Fruit fly (Drosophila melanogaster) whole organism, prepupa: ENCODE results near the gene CG12259.

Source experiments
- Blimp-1 ChIP-seq: fragments of 200-800 bp; sonication (Bioruptor generic); optimal IDR thresholded peaks from 3 replicates; lab custom pipeline; 2017; ENCODE audit warnings: missing biosample characterization, missing genetic modification characterization, mild to moderate bottlenecking, moderate library complexity, missing genetic modification reagents
- CG10669 ChIP-seq: fragments of 200-800 bp; sonication (Bioruptor generic); optimal IDR thresholded peaks from 3 replicates; lab custom pipeline; 2018; ENCODE audit warnings: missing biosample characterization, mild to moderate bottlenecking, missing genetic modification characterization, moderate library complexity
- CG11902 ChIP-seq: fragments of 200-800 bp; sonication (Bioruptor generic); optimal IDR thresholded peaks from 3 replicates; lab custom pipeline; 2016; ENCODE audit warnings: missing biosample characterization, missing genetic modification characterization
- CG15336 ChIP-seq: fragments of 200-800 bp; sonication (Bioruptor generic); IDR thresholded peaks from 2 replicates; pipeline ENCODE4 v1.3.6; 2022; ENCODE audit warnings: missing biosample characterization, missing genetic modification characterization
- CG1621 ChIP-seq: fragments of 200-800 bp; sonication (Bioruptor generic); optimal IDR thresholded peaks from 3 replicates; lab custom pipeline; 2018; ENCODE audit warnings: missing biosample characterization, mild to moderate bottlenecking, missing genetic modification characterization
- CG31627 ChIP-seq: fragments of 200-800 bp; sonication (Bioruptor generic); optimal IDR thresholded peaks from 3 replicates; lab custom pipeline; 2016; ENCODE audit warnings: missing biosample characterization, missing genetic modification characterization
- CG32006 ChIP-seq: fragments of 200-800 bp; sonication (Bioruptor generic); optimal IDR thresholded peaks from 3 replicates; lab custom pipeline; 2017; ENCODE audit warnings: missing biosample characterization, mild to moderate bottlenecking, missing genetic modification characterization
- CG3919 ChIP-seq: fragments of 200-800 bp; sonication (Bioruptor generic); optimal IDR thresholded peaks from 3 replicates; lab custom pipeline; 2016; ENCODE audit warnings: missing biosample characterization, missing genetic modification characterization
- CG4318 ChIP-seq: fragments of 200-800 bp; sonication (Bioruptor generic); optimal IDR thresholded peaks from 3 replicates; lab custom pipeline; 2017; ENCODE audit warnings: missing biosample characterization, mild to moderate bottlenecking, missing genetic modification characterization
- CG6163 ChIP-seq: fragments of 200-800 bp; sonication (Bioruptor generic); IDR thresholded peaks from 3 replicates; pipeline ENCODE4 v1.3.6; 2022; ENCODE audit warnings: missing biosample characterization, missing genetic modification characterization
- CG6276 ChIP-seq: fragments of 200-800 bp; sonication (Bioruptor generic); optimal IDR thresholded peaks from 2 replicates; lab custom pipeline; 2017; ENCODE audit warnings: missing biosample characterization, mild to moderate bottlenecking, missing genetic modification characterization
- CG6792 ChIP-seq: fragments of 200-800 bp; sonication (Bioruptor generic); optimal IDR thresholded peaks from 3 replicates; lab custom pipeline; 2016; ENCODE audit warnings: missing biosample characterization, missing genetic modification characterization
- CG6808 ChIP-seq: fragments of 200-800 bp; sonication (Bioruptor generic); optimal IDR thresholded peaks from 3 replicates; lab custom pipeline; 2017; ENCODE audit warnings: missing biosample characterization, missing genetic modification characterization, mild to moderate bottlenecking, moderate library complexity, missing genetic modification reagents
- CG6854 ChIP-seq: fragments of 200-800 bp; sonication (Bioruptor generic); optimal IDR thresholded peaks from 2 replicates; lab custom pipeline; 2017; ENCODE audit warnings: missing biosample characterization, mild to moderate bottlenecking, missing genetic modification characterization
- CG8119 ChIP-seq: fragments of 200-800 bp; sonication (Bioruptor generic); IDR thresholded peaks from 3 replicates; pipeline ENCODE4 v1.3.6; 2022; ENCODE audit warnings: missing biosample characterization, missing genetic modification characterization
- CG9139 ChIP-seq: fragments of 200-800 bp; sonication (Bioruptor generic); optimal IDR thresholded peaks from 3 replicates; lab custom pipeline; 2017; ENCODE audit warnings: missing biosample characterization, mild to moderate bottlenecking, missing genetic modification characterization
- Eip75B ChIP-seq: fragments of 200-800 bp; sonication (Bioruptor generic); optimal IDR thresholded peaks from 3 replicates; lab custom pipeline; 2016; ENCODE audit warnings: missing biosample characterization, missing genetic modification characterization
- Eip78C ChIP-seq: fragments of 200-800 bp; sonication (Bioruptor generic); peaks from one replicate; lab custom pipeline; 2016; ENCODE audit warnings: missing biosample characterization, missing genetic modification characterization
- Eip93F ChIP-seq: fragments of 200-800 bp; sonication (Bioruptor generic); optimal IDR thresholded peaks from 2 replicates; lab custom pipeline; 2016; ENCODE audit warnings: missing biosample characterization, mild to moderate bottlenecking, missing genetic modification characterization
- Ets21C ChIP-seq: fragments of 200-800 bp; sonication (Bioruptor generic); optimal IDR thresholded peaks from 3 replicates; lab custom pipeline; 2016; ENCODE audit warnings: missing biosample characterization, missing genetic modification characterization
- Gug ChIP-seq: fragments of 200-800 bp; sonication (Bioruptor generic); IDR thresholded peaks from 2 replicates; pipeline ENCODE4 v1.3.6; 2022; ENCODE audit warnings: missing biosample characterization, missing genetic modification characterization
- Hr38 ChIP-seq: sonication (Bioruptor generic); optimal IDR thresholded peaks from 2 replicates; lab custom pipeline; 2016; ENCODE audit warnings: missing biosample characterization, missing genetic modification characterization
- Hr4 ChIP-seq: fragments of 200-800 bp; sonication (Bioruptor generic); optimal IDR thresholded peaks from 3 replicates; lab custom pipeline; 2016; ENCODE audit warnings: missing biosample characterization, missing genetic modification characterization
- Met ChIP-seq: fragments of 200-800 bp; sonication (Bioruptor generic); optimal IDR thresholded peaks from 3 replicates; lab custom pipeline; 2016; ENCODE audit warnings: missing biosample characterization, missing genetic modification characterization
- OdsH ChIP-seq: fragments of 200-800 bp; sonication (Bioruptor generic); optimal IDR thresholded peaks from 3 replicates; lab custom pipeline; 2016; ENCODE audit warnings: missing biosample characterization, missing genetic modification characterization
- Sox102F ChIP-seq: fragments of 200-800 bp; sonication (Bioruptor generic); optimal IDR thresholded peaks from 2 replicates; lab custom pipeline; 2016; ENCODE audit warnings: missing biosample characterization, mild to moderate bottlenecking, missing genetic modification characterization
- Sox14 ChIP-seq: fragments of 200-800 bp; sonication (Bioruptor generic); optimal IDR thresholded peaks from 3 replicates; lab custom pipeline; 2016; ENCODE audit warnings: missing biosample characterization, missing genetic modification characterization
- Sox15 ChIP-seq: fragments of 200-800 bp; sonication (Bioruptor generic); optimal IDR thresholded peaks from 3 replicates; lab custom pipeline; 2016; ENCODE audit warnings: missing biosample characterization, missing genetic modification characterization
- acj6 ChIP-seq: fragments of 200-800 bp; sonication (Bioruptor generic); optimal IDR thresholded peaks from 3 replicates; lab custom pipeline; 2016; ENCODE audit warnings: missing biosample characterization, missing genetic modification characterization
- dsx ChIP-seq: fragments of 200-800 bp; optimal IDR thresholded peaks from 3 replicates; lab custom pipeline; 2019; ENCODE audit warnings: missing biosample characterization, mild to moderate bottlenecking, missing genetic modification characterization, moderate library complexity; ENCODE audit not compliant: poor library complexity, severe bottlenecking
- eg ChIP-seq: fragments of 200-800 bp; sonication (Bioruptor generic); IDR thresholded peaks from 3 replicates; pipeline ENCODE4 v1.3.6; 2022; ENCODE audit warnings: missing biosample characterization, missing genetic modification characterization
- esn ChIP-seq: fragments of 200-800 bp; sonication (Bioruptor generic); optimal IDR thresholded peaks from 2 replicates; lab custom pipeline; 2016; ENCODE audit warnings: missing biosample characterization, mild to moderate bottlenecking, missing genetic modification characterization, moderate library complexity
- fd85E ChIP-seq: fragments of 200-800 bp; sonication (Bioruptor generic); optimal IDR thresholded peaks from 3 replicates; lab custom pipeline; 2016; ENCODE audit warnings: missing biosample characterization, missing genetic modification characterization
- fkh ChIP-seq: fragments of 200-800 bp; sonication (Bioruptor generic); optimal IDR thresholded peaks from 3 replicates; lab custom pipeline; 2017; ENCODE audit warnings: missing biosample characterization, mild to moderate bottlenecking, missing genetic modification characterization, moderate library complexity
- net ChIP-seq: fragments of 200-800 bp; sonication (Bioruptor generic); optimal IDR thresholded peaks from 3 replicates; lab custom pipeline; 2016; ENCODE audit warnings: missing biosample characterization, missing genetic modification characterization
- pdm3 ChIP-seq: fragments of 200-800 bp; sonication (Bioruptor generic); optimal IDR thresholded peaks from 3 replicates; lab custom pipeline; 2016; ENCODE audit warnings: missing biosample characterization, missing genetic modification characterization
- spab ChIP-seq: fragments of 200-800 bp; sonication (Bioruptor generic); optimal IDR thresholded peaks from 2 replicates; lab custom pipeline; 2017; ENCODE audit warnings: missing biosample characterization, mild to moderate bottlenecking, missing genetic modification characterization, missing genetic modification reagents
- ss ChIP-seq, 2 experiments: fragments of 200-800 bp; sonication (Bioruptor generic); optimal IDR thresholded peaks; 2 replicates in 1 of 2; 3 replicates in 1 of 2; lab custom pipeline; 2017 to 2018; ENCODE audit warnings: mild to moderate bottlenecking in 2 of 2, missing biosample characterization in 2 of 2, missing genetic modification characterization in 2 of 2, moderate library complexity in 1 of 2
- svp ChIP-seq: fragments of 200-800 bp; sonication (Bioruptor generic); peaks from one replicate; lab custom pipeline; 2016; ENCODE audit warnings: missing biosample characterization, missing genetic modification characterization
- topi ChIP-seq: fragments of 200-800 bp; sonication (Bioruptor generic); optimal IDR thresholded peaks from 3 replicates; lab custom pipeline; 2016; ENCODE audit warnings: missing biosample characterization, missing genetic modification characterization
- vri ChIP-seq: fragments of 200-800 bp; sonication (Bioruptor generic); optimal IDR thresholded peaks from 3 replicates; lab custom pipeline; 2016; ENCODE audit warnings: missing biosample characterization, mild to moderate bottlenecking, missing genetic modification characterization

CG12259 gene

dm6 chr3R:27925971-27926533 lies 5.2 kb upstream of the CG12259 start (continued):
- TF ChIP-seq Sox15 (GFP tag; lab: Kevin White, UChicago): peak; percentile 32
- no peak for TF ChIP-seq CG15336
- TF ChIP-seq Hr4 (GFP tag; lab: Kevin White, UChicago): peak; percentile 44
- no peak for TF ChIP-seq CG10669 (GFP tag; lab: Kevin White, UChicago)
- TF ChIP-seq CG9139 (GFP tag; lab: Kevin White, UChicago): no peak
- TF ChIP-seq net (GFP tag; lab: Kevin White, UChicago): no peak
- TF ChIP-seq Met: no peak
- TF ChIP-seq CG11902 (GFP tag; lab: Kevin White, UChicago): peak; percentile 4
- TF ChIP-seq eg (GFP tag; lab: Robert Waterston, UW): no peak; the same call in 2 of the 3 replicates
- no peak for TF ChIP-seq Blimp-1
- peak; percentile 19; the same call in 1 of the 2 replicates for TF ChIP-seq Gug (GFP tag; lab: Robert Waterston, UW)
- TF ChIP-seq pdm3 (GFP tag; lab: Kevin White, UChicago): no peak
- peak; percentile 7 for TF ChIP-seq CG6276 (GFP tag; lab: Kevin White, UChicago)
- TF ChIP-seq, all 60 proteins: peak for 21

DNA sequence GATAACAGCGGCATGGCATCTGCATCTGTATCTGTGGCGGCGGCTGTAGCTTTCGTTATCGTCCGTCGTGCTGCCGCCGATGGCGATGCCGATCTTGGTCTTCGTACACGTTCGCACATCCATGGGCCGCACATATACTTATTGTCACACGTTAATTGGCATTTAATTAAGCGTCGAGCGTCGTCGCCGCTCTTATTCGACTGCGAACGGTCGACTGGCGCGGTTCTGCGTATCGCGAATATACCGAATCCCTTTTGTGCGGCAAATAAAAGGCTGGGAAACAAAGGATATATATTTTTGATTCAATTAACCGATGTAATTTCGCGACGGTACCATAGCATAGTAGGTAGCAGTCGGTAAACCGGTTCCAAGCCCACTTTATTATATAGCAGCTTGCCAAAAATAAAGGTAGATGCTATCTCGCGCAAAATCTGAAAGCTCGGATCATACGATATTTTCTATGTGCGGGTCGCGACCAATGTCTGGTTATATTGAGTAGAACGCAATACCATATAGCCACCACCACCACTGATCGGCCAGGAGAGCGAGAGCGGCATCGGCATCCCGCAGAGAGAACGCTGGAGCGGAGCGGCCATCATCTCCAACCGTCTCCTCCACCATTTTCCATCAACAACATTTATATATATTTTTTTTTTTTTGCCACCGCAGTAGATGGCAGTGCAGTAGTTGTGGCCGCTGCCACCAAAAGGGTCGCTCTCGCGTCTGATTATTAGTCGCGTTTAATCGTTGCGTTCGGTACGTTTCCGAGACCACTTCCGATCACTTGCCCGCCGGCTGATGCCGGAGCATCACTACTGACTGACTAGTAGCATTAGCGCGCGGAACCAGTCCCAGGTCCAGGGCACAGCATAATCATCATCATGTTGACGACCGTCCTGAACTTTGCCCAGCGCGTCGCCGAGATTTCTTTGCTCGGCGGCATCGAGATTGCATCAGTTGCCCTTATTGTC lies 4.4 kb upstream of the CG12259 start, which contains the start of gene mino:
Gene mino (plus strand): TSS at position 192 of the 971 bp plus-strand sequence.
- TF ChIP-seq fd85E (GFP tag; lab: Kevin White, UChicago) (no peak), acj6 (GFP tag; lab: Kevin White, UChicago) (no peak), Sox102F (peak; percentile 32), Eip75B (GFP tag; lab: Kevin White, UChicago) (no peak), dsx (GFP tag; lab: Kevin White, UChicago) (peak; percentile 5), Sox14 (GFP tag; lab: Kevin White, UChicago) (peak; percentile 82), spab (GFP tag; lab: Kevin White, UChicago) (peak; percentile 27), CG4318 (no peak), CG11902 (GFP tag; lab: Kevin White, UChicago) (no peak), ss (GFP tag; optimal IDR thresholded peaks at IDR 0.05; lab: Kevin White, UChicago) (peak; percentile 42 to 68), fkh (peak; percentile 12), CG15336 (no peak), CG6792 (GFP tag; lab: Kevin White, UChicago) (no peak), CG9139 (GFP tag; lab: Kevin White, UChicago) (peak; percentile 55), CG10669 (GFP tag; lab: Kevin White, UChicago) (peak; percentile 1), Eip93F (GFP tag; lab: Kevin White, UChicago) (peak; percentile 43), topi (GFP tag; lab: Kevin White, UChicago) (peak; percentile 23), esn (peak; percentile 38), CG8119 (GFP tag; lab: Robert Waterston, UW) (0 out of 3 replicates have a peak, but pooled peaks have one; percentile 12), CG32006 (GFP tag; lab: Kevin White, UChicago) (no peak), CG6163 (GFP tag; lab: Robert Waterston, UW) (peak; percentile 67; the same call in 2 of the 3 replicates), Blimp-1 (no peak), OdsH (GFP tag; lab: Kevin White, UChicago) (no peak), CG6808 (peak; percentile 33), CG31627 (GFP tag; lab: Kevin White, UChicago) (no peak), svp (peak; percentile 82), Gug (GFP tag; lab: Robert Waterston, UW) (no peak), CG6854 (GFP tag; lab: Kevin White, UChicago) (peak; percentile 3), CG3919 (GFP tag; lab: Kevin White, UChicago) (no peak), Ets21C (GFP tag; lab: Kevin White, UChicago) (no peak), Hr4 (GFP tag; lab: Kevin White, UChicago) (no peak), Hr38 (GFP tag; lab: Kevin White, UChicago) (no peak), CG1621 (tag; lab: Kevin White, UChicago) (peak; percentile 47), vri (GFP tag; lab: Kevin White, UChicago) (peak; percentile 50), Eip78C (GFP tag; lab: Kevin White, UChicago) (peak; percentile 60), Met (peak; percentile 4)
